Worm (Caenorhabditis elegans): ENCODE results near the gene str-246.
A peak's percentile ranks its signal among the peaks of the same experiment; 100 is the strongest.

The str-246 gene

ce11 chrIII:11115956-11116355, 38.5 kb downstream of the str-246 start:
- TF ChIP-seq nhr-77 (tag; optimal IDR thresholded peaks at IDR 0.05): no peak
- TF ChIP-seq fos-1 (tag; optimal IDR thresholded peaks at IDR 0.05): no peak
- TF ChIP-seq nhr-23 (tag; optimal IDR thresholded peaks at IDR 0.05): no peak
- TF ChIP-seq ceh-82 (tag; optimal IDR thresholded peaks at IDR 0.05): no peak
- TF ChIP-seq mbf-1 (tag; optimal IDR thresholded peaks at IDR 0.05): no peak
- TF ChIP-seq ztf-11 (tag; optimal IDR thresholded peaks at IDR 0.05): no peak
- no peak for TF ChIP-seq nhr-6 (tag; optimal IDR thresholded peaks at IDR 0.05)
- no peak for TF ChIP-seq snpc-4 (tag; optimal IDR thresholded peaks at IDR 0.05)
- no peak for TF ChIP-seq unc-55 (GFP tag; optimal IDR thresholded peaks at IDR 0.05)
- no peak for TF ChIP-seq peb-1 (tag; optimal IDR thresholded peaks at IDR 0.05)
- no peak for TF ChIP-seq lin-13 (GFP tag; optimal IDR thresholded peaks at IDR 0.05)
- no peak for TF ChIP-seq lin-39 (tag; optimal IDR thresholded peaks at IDR 0.05)
- TF ChIP-seq ZK546.5 (tag; optimal IDR thresholded peaks at IDR 0.05): no peak

ce11 chrIII:11119176-11119853, 41.8 kb downstream of the str-246 start, which contains the start of the genes sup-35 and Y48A6C.4:
TSS of gene sup-35 (minus strand) at chrIII:11119226.
TSS of gene Y48A6C.4 (plus strand) at chrIII:11119803.
- TF ChIP-seq skn-1 (tag; optimal IDR thresholded peaks at IDR 0.05) (no peak), unc-55 (GFP tag; optimal IDR thresholded peaks at IDR 0.05) (peak; percentile 91), fos-1 (tag; optimal IDR thresholded peaks at IDR 0.05) (peak; percentile 34), unc-62 (GFP tag; optimal IDR thresholded peaks at IDR 0.05) (no peak), ZK546.5 (tag; optimal IDR thresholded peaks at IDR 0.05) (no peak), nhr-25 (tag; optimal IDR thresholded peaks at IDR 0.05) (peak; percentile 64), nhr-21 (tag; optimal IDR thresholded peaks at IDR 0.05) (peak; percentile 61), nhr-129 (tag; optimal IDR thresholded peaks at IDR 0.05) (peak; percentile 76), sma-3 (GFP tag; optimal IDR thresholded peaks at IDR 0.05) (peak; percentile 96), sem-4 (tag; optimal IDR thresholded peaks at IDR 0.05) (peak; percentile 30), lsy-2 (tag; optimal IDR thresholded peaks at IDR 0.05) (peak; percentile 57 to 90), alr-1 (tag; optimal IDR thresholded peaks at IDR 0.05) (no peak), snpc-4 (tag; optimal IDR thresholded peaks at IDR 0.05) (peak; percentile 77), crh-2 (tag; optimal IDR thresholded peaks at IDR 0.05) (peak; percentile 85), unc-39 (tag; optimal IDR thresholded peaks at IDR 0.05) (no peak), lin-11 (tag; optimal IDR thresholded peaks at IDR 0.05) (no peak), elt-3 (tag; optimal IDR thresholded peaks at IDR 0.05) (no peak), C34F6.9 (tag; optimal IDR thresholded peaks at IDR 0.05) (peak; percentile 91), mdl-1 (tag; optimal IDR thresholded peaks at IDR 0.05) (peak in 1 of 2 experiments; percentile 3), nhr-6 (tag; optimal IDR thresholded peaks at IDR 0.05) (peak; percentile 64), blmp-1 (tag; optimal IDR thresholded peaks at IDR 0.05; ENCODE audit: insufficient read depth) (peak; percentile 8), sma-9 (GFP tag; optimal IDR thresholded peaks at IDR 0.05) (peak; percentile 77), sma-9 (tag; optimal IDR thresholded peaks at IDR 0.05) (no peak), F13H6.1 (tag; optimal IDR thresholded peaks at IDR 0.05) (peak; percentile 73), mab-5 (tag; optimal IDR thresholded peaks at IDR 0.05) (no peak), ztf-4 (tag; optimal IDR thresholded peaks at IDR 0.05) (peak; percentile 49), lin-13 (GFP tag; optimal IDR thresholded peaks at IDR 0.05) (peak; percentile 91), gmeb-1 (tag; optimal IDR thresholded peaks at IDR 0.05) (peak; percentile 93)

- no peak for TF ChIP-seq lin-39 (tag; optimal IDR thresholded peaks at IDR 0.05)
- TF ChIP-seq snpc-4 (tag; optimal IDR thresholded peaks at IDR 0.05): peak; percentile 75
Measured at ce11 chrIII:11123844-11124243, 46.3 kb downstream of the str-246 start.

ce11 chrIII:11127528-11127927, 50.0 kb downstream of the str-246 start, which contains the start of gene Y48A6C.8:
TSS of gene Y48A6C.8 (minus strand) at chrIII:11127628.
- TF ChIP-seq nhr-25 (tag; optimal IDR thresholded peaks at IDR 0.05) (no peak), gmeb-1 (tag; optimal IDR thresholded peaks at IDR 0.05) (no peak), snpc-4 (tag; optimal IDR thresholded peaks at IDR 0.05) (no peak), F13H6.1 (tag; optimal IDR thresholded peaks at IDR 0.05) (no peak), nhr-6 (tag; optimal IDR thresholded peaks at IDR 0.05) (no peak), nhr-23 (tag; optimal IDR thresholded peaks at IDR 0.05) (no peak), mbf-1 (tag; optimal IDR thresholded peaks at IDR 0.05) (no peak), nhr-129 (tag; optimal IDR thresholded peaks at IDR 0.05) (no peak), alr-1 (tag; optimal IDR thresholded peaks at IDR 0.05) (no peak), peb-1 (tag; optimal IDR thresholded peaks at IDR 0.05) (no peak), unc-55 (GFP tag; optimal IDR thresholded peaks at IDR 0.05) (no peak), nhr-237 (tag; optimal IDR thresholded peaks at IDR 0.05) (no peak), sma-9 (GFP tag; optimal IDR thresholded peaks at IDR 0.05) (no peak), sma-9 (tag; optimal IDR thresholded peaks at IDR 0.05) (no peak)

All from whole organism, L2 larva.